Fruit fly (Drosophila melanogaster): ENCODE data around the gene Oseg4.
A peak's percentile ranks its signal among the peaks of the same experiment; 100 is the strongest.

Gene Oseg4

dm6 chr3L:1692122-1692786, 43.3 kb downstream of the Oseg4 start (continued):
- no peak for TF ChIP-seq Poxn (GFP tag; IDR thresholded peaks at IDR 0.05)
- TF ChIP-seq CG10366 (GFP tag; IDR thresholded peaks at IDR 0.05) = peak; percentile 14; the same call in 1 of the 2 replicates
- TF ChIP-seq CG4404 (GFP tag; IDR thresholded peaks at IDR 0.05) = 0 out of 2 replicates have a peak, but pooled peaks have one; percentile 35
- no peak for TF ChIP-seq B-H1 (GFP tag; IDR thresholded peaks at IDR 0.05)
- 0 out of 2 replicates have a peak, but pooled peaks have one; percentile 9 for TF ChIP-seq peb (GFP tag; IDR thresholded peaks at IDR 0.05)
- peak; percentile 26; the same call in 1 of the 2 replicates for TF ChIP-seq esg (GFP tag; conservative IDR thresholded peaks at IDR 0.05)
- peak; percentile 77 for TF ChIP-seq sens (GFP tag)
- TF ChIP-seq croc (GFP tag; conservative IDR thresholded peaks at IDR 0.05) = peak; percentile 25; the same call in 1 of the 3 replicates
- peak; percentile 39; the same call in 1 of the 2 replicates for TF ChIP-seq lmd (GFP tag; IDR thresholded peaks at IDR 0.05)
- TF ChIP-seq CG17328 (GFP tag; IDR thresholded peaks at IDR 0.05) = peak; percentile 45
- 0 out of 2 replicates have a peak, but pooled peaks have one; percentile 34 for TF ChIP-seq Awh (GFP tag; IDR thresholded peaks at IDR 0.05)
- TF ChIP-seq CG14667 (GFP tag; IDR thresholded peaks at IDR 0.05) = 0 out of 2 replicates have a peak, but pooled peaks have one; percentile 11
- TF ChIP-seq dysf (GFP tag; IDR thresholded peaks at IDR 0.05) = 0 out of 3 replicates have a peak, but pooled peaks have one; percentile 14
- peak; percentile 25 for TF ChIP-seq Oli (tag; optimal IDR thresholded peaks at IDR 0.05)
- 0 out of 2 replicates have a peak, but pooled peaks have one; percentile 19 for TF ChIP-seq Rx (GFP tag; IDR thresholded peaks at IDR 0.05)
- peak; percentile 49; the same call in 2 of the 3 replicates for TF ChIP-seq zfh1 (GFP tag; IDR thresholded peaks at IDR 0.05)
- peak; percentile 29 for TF ChIP-seq lbe (GFP tag; optimal IDR thresholded peaks at IDR 0.05)
- peak; percentile 49 for TF ChIP-seq Xrp1 (GFP tag; IDR thresholded peaks at IDR 0.05)
- 0 out of 4 replicates have a peak, but pooled peaks have one; percentile 11 for TF ChIP-seq Gug (GFP tag; IDR thresholded peaks at IDR 0.05)
- TF ChIP-seq C15 (GFP tag; IDR thresholded peaks at IDR 0.05) = no peak
- TF ChIP-seq ara (GFP tag; IDR thresholded peaks at IDR 0.05) = 0 out of 2 replicates have a peak, but pooled peaks have one; percentile 32
- 0 out of 3 replicates have a peak, but pooled peaks have one; percentile 38 for TF ChIP-seq CG34422 (GFP tag; IDR thresholded peaks at IDR 0.05)
- TF ChIP-seq CG30431 (GFP tag; optimal IDR thresholded peaks at IDR 0.05) = no peak
- peak; percentile 73 for TF ChIP-seq CG11696 (GFP tag; IDR thresholded peaks at IDR 0.05)
- peak; percentile 43; the same call in 1 of the 3 replicates for TF ChIP-seq row (GFP tag; IDR thresholded peaks at IDR 0.05)
- TF ChIP-seq Vsx1 (GFP tag; optimal IDR thresholded peaks at IDR 0.05) = no peak
- 0 out of 2 replicates have a peak, but pooled peaks have one; percentile 14 for TF ChIP-seq Ptx1 (GFP tag; IDR thresholded peaks at IDR 0.05)
- TF ChIP-seq lov (optimal IDR thresholded peaks at IDR 0.05) = no peak
- 0 out of 3 replicates have a peak, but pooled peaks have one; percentile 13 for TF ChIP-seq lov (GFP tag; IDR thresholded peaks at IDR 0.05)
- TF ChIP-seq CG8765 (GFP tag; IDR thresholded peaks at IDR 0.05) = peak; percentile 25; the same call in 1 of the 2 replicates
- no peak for TF ChIP-seq CG6791 (GFP tag; IDR thresholded peaks at IDR 0.05; ENCODE audit: partially characterized antibody)
- TF ChIP-seq CG11247 (GFP tag; IDR thresholded peaks at IDR 0.05) = 0 out of 2 replicates have a peak, but pooled peaks have one; percentile 16

- no peak for TF ChIP-seq jigr1 (GFP tag; IDR thresholded peaks at IDR 0.05)
- peak; percentile 27 for TF ChIP-seq Dad (GFP tag; optimal IDR thresholded peaks at IDR 0.05)
- TF ChIP-seq CG12104 (GFP tag; optimal IDR thresholded peaks at IDR 0.05) = no peak
- TF ChIP-seq Optix (GFP tag; IDR thresholded peaks at IDR 0.05) = no peak
- no peak for TF ChIP-seq CG12155 (GFP tag; optimal IDR thresholded peaks at IDR 0.05)
- TF ChIP-seq sna (GFP tag; IDR thresholded peaks at IDR 0.05; ENCODE audit: partially characterized antibody) = no peak
- TF ChIP-seq nerfin-1 (tag; optimal IDR thresholded peaks at IDR 0.05) = peak; percentile 14
- TF ChIP-seq CG14710 (tag; optimal IDR thresholded peaks at IDR 0.05) = peak; percentile 44
- TF ChIP-seq CG12391 (tag; optimal IDR thresholded peaks at IDR 0.05) = peak; percentile 27
- 0 out of 2 replicates have a peak, but pooled peaks have one; percentile 1 for TF ChIP-seq CG3847 (GFP tag; IDR thresholded peaks at IDR 0.05)
- peak; percentile 36 for TF ChIP-seq Sox100B (GFP tag; optimal IDR thresholded peaks at IDR 0.05)
- TF ChIP-seq cad (GFP tag; optimal IDR thresholded peaks at IDR 0.05) = no peak
- TF ChIP-seq CG10654 (GFP tag; optimal IDR thresholded peaks at IDR 0.05) = peak; percentile 17
- TF ChIP-seq H2.0 (GFP tag; IDR thresholded peaks at IDR 0.05) = peak; percentile 36
- peak; percentile 5 for TF ChIP-seq CG18619 (GFP tag; optimal IDR thresholded peaks at IDR 0.05)
- TF ChIP-seq CG8765 (GFP tag; IDR thresholded peaks at IDR 0.05) = peak; percentile 22; the same call in 1 of the 2 replicates
- TF ChIP-seq HmgD (GFP tag; optimal IDR thresholded peaks at IDR 0.05) = no peak
- TF ChIP-seq Dek (tag; optimal IDR thresholded peaks at IDR 0.05) = no peak
- TF ChIP-seq Oli (tag; optimal IDR thresholded peaks at IDR 0.05) = peak; percentile 8
- no peak for TF ChIP-seq bbx (GFP tag; IDR thresholded peaks at IDR 0.05; ENCODE audit: partially characterized antibody)
Measured at dm6 chr3L:1690727-1691413, 44.7 kb downstream of the Oseg4 start.
